ENCODE assay signal across 5 worm cellular contexts in the genomic region with DNA sequence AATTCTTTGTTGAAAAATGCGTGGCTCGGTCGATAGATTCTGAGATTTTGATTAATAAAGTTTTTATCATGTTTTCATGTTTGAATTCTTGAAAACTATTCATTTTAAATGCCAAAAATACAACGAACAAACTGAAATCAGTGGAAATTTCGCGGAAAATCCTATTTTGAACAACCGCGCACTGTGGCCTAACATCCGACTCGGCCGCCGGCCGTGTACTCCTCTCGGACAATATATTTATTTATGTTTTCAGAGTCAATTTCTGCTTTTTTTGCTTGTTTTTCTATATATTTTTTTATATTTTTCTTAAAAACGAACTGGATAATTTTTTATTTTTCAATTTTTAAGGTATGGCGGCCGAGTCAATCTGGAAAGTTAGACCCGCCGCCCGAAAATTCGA.
A peak's percentile ranks its signal among the peaks of the same experiment; 100 is the strongest.
TF ChIP-seq lines count a peak whose summit lies in the region.

A gene (plus strand): TSS at position 347 of the 400 bp plus-strand sequence.

TF ChIP-seq in whole organism, L1 larva, 84 proteins besides CTCF, POLR2A, EP300 and RAD21 (continues in another document):
- TF ChIP-seq ceh-8 (GFP tag; optimal IDR thresholded peaks at IDR 0.05; lab: Kevin White, UChicago) (peak; percentile 42), jun-1 (tag; optimal IDR thresholded peaks at IDR 0.05; lab: Kevin White, UChicago) (no peak), elt-2 (tag; optimal IDR thresholded peaks at IDR 0.05; lab: Kevin White, UChicago) (peak; percentile 92), ces-1 (GFP tag; optimal IDR thresholded peaks at IDR 0.05; lab: Kevin White, UChicago) (no peak), grh-1 (GFP tag; IDR thresholded peaks at IDR 0.05; lab: Robert Waterston, UW) (peak; percentile 79), sup-37 (GFP tag; optimal IDR thresholded peaks at IDR 0.05; lab: Kevin White, UChicago) (peak; percentile 61), irx-1 (tag; optimal IDR thresholded peaks at IDR 0.05; lab: Kevin White, UChicago) (peak; percentile 96), zag-1 (tag; optimal IDR thresholded peaks at IDR 0.05; lab: Kevin White, UChicago) (no peak), lin-13 (GFP tag; optimal IDR thresholded peaks at IDR 0.05; lab: Kevin White, UChicago) (peak; percentile 2), C34B4.2 (tag; optimal IDR thresholded peaks at IDR 0.05; lab: Kevin White, UChicago) (peak; percentile 37), nhr-84 (tag; optimal IDR thresholded peaks at IDR 0.05; lab: Kevin White, UChicago) (no peak), mab-9 (GFP tag; IDR thresholded peaks at IDR 0.05; lab: Robert Waterston, UW) (peak; percentile 76), xbp-1 (tag; optimal IDR thresholded peaks at IDR 0.05; lab: Kevin White, UChicago) (peak; percentile 78), hlh-17 (GFP tag; optimal IDR thresholded peaks at IDR 0.05; lab: Kevin White, UChicago; ENCODE audit: borderline replicate concordance) (no peak), vab-15 (tag; optimal IDR thresholded peaks at IDR 0.05; lab: Kevin White, UChicago) (no peak), nhr-76 (tag; optimal IDR thresholded peaks at IDR 0.05; lab: Kevin White, UChicago) (no peak), isw-1 (GFP tag; IDR thresholded peaks at IDR 0.05; lab: Robert Waterston, UW) (peak; percentile 72)

TF ChIP-seq in whole organism, L3 larva, 47 proteins besides CTCF, POLR2A, EP300 and RAD21 (continues in another document):
- peak; percentile 17 for TF ChIP-seq hmg-11 (tag; optimal IDR thresholded peaks at IDR 0.05; lab: Kevin White, UChicago)
- TF ChIP-seq elt-2 (tag; optimal IDR thresholded peaks at IDR 0.05; lab: Kevin White, UChicago) = peak; percentile 45
- peak; percentile 45 for TF ChIP-seq nhr-23 (tag; optimal IDR thresholded peaks at IDR 0.05; lab: Kevin White, UChicago)
- peak; percentile 59 for TF ChIP-seq lsy-12 (tag; optimal IDR thresholded peaks at IDR 0.05; lab: Kevin White, UChicago)
- TF ChIP-seq nhr-43 (tag; optimal IDR thresholded peaks at IDR 0.05; lab: Kevin White, UChicago; ENCODE audit: poor library complexity, severe bottlenecking) = peak; percentile 87
- TF ChIP-seq pqm-1 (tag; optimal IDR thresholded peaks at IDR 0.05; lab: Kevin White, UChicago) = no peak
- no peak for TF ChIP-seq skn-1 (tag; optimal IDR thresholded peaks at IDR 0.05; lab: Kevin White, UChicago)
- no peak for TF ChIP-seq eor-1 (tag; optimal IDR thresholded peaks at IDR 0.05; lab: Kevin White, UChicago)
- TF ChIP-seq zag-1 (tag; optimal IDR thresholded peaks at IDR 0.05; lab: Kevin White, UChicago) = no peak
- TF ChIP-seq jun-1 (tag; optimal IDR thresholded peaks at IDR 0.05; lab: Kevin White, UChicago) = no peak
- no peak for TF ChIP-seq ZK546.5 (tag; optimal IDR thresholded peaks at IDR 0.05; lab: Kevin White, UChicago)
- no peak for TF ChIP-seq elt-1 (tag; optimal IDR thresholded peaks at IDR 0.05; lab: Kevin White, UChicago)
- no peak for TF ChIP-seq unc-62 (GFP tag; optimal IDR thresholded peaks at IDR 0.05; lab: Kevin White, UChicago)
- no peak for TF ChIP-seq nhr-237 (tag; optimal IDR thresholded peaks at IDR 0.05; lab: Kevin White, UChicago)
- TF ChIP-seq nfya-1 (tag; optimal IDR thresholded peaks at IDR 0.05; lab: Kevin White, UChicago; ENCODE audit: insufficient read depth) = peak; percentile 61
- TF ChIP-seq ceh-82 (tag; optimal IDR thresholded peaks at IDR 0.05; lab: Kevin White, UChicago) = no peak
- TF ChIP-seq ztf-4 (tag; optimal IDR thresholded peaks at IDR 0.05; lab: Kevin White, UChicago) = no peak
- no peak for TF ChIP-seq mdl-1 (tag; optimal IDR thresholded peaks at IDR 0.05; lab: Kevin White, UChicago)

TF ChIP-seq in whole organism, early embryonic, 17 proteins besides CTCF, POLR2A, EP300 and RAD21:
- TF ChIP-seq scrt-1 (GFP tag; IDR thresholded peaks at IDR 0.05; lab: Robert Waterston, UW) (no peak), hmg-4 (GFP tag; optimal IDR thresholded peaks at IDR 0.05; lab: Kevin White, UChicago) (peak; percentile 59), sea-1 (GFP tag; conservative IDR thresholded peaks at IDR 0.05; lab: Robert Waterston, UW) (no peak), pes-1 (GFP tag; IDR thresholded peaks at IDR 0.05; lab: Robert Waterston, UW) (no peak; the same call in 1 of the 2 replicates), tra-4 (tag; optimal IDR thresholded peaks at IDR 0.05; lab: Kevin White, UChicago) (no peak), B0310.2 (tag; optimal IDR thresholded peaks at IDR 0.05; lab: Kevin White, UChicago) (no peak), flt-1 (GFP tag; IDR thresholded peaks at IDR 0.05; lab: Robert Waterston, UW) (no peak), ets-7 (tag; optimal IDR thresholded peaks at IDR 0.05; lab: Kevin White, UChicago) (no peak), aly-1 (tag; optimal IDR thresholded peaks at IDR 0.05; lab: Kevin White, UChicago) (no peak), F13C5.2 (tag; optimal IDR thresholded peaks at IDR 0.05; lab: Kevin White, UChicago) (peak; percentile 24), tbx-37 (GFP tag; conservative IDR thresholded peaks at IDR 0.05; lab: Robert Waterston, UW) (peak; percentile 78), hnd-1 (tag; optimal IDR thresholded peaks at IDR 0.05; lab: Kevin White, UChicago) (no peak), tbx-11 (GFP tag; IDR thresholded peaks at IDR 0.05; lab: Robert Waterston, UW) (no peak), ceh-13 (GFP tag; optimal IDR thresholded peaks at IDR 0.05; lab: Kevin White, UChicago) (no peak), ceh-36 (tag; optimal IDR thresholded peaks at IDR 0.05; lab: Kevin White, UChicago) (no peak)

TF ChIP-seq in whole organism, midembryonic, 9 proteins besides CTCF, POLR2A, EP300 and RAD21:
- no peak for TF ChIP-seq ztf-29 (GFP tag; IDR thresholded peaks at IDR 0.05; lab: Robert Waterston, UW)
- TF ChIP-seq flt-1 (GFP tag; IDR thresholded peaks at IDR 0.05; lab: Robert Waterston, UW) = peak; percentile 82
- no peak for TF ChIP-seq med-1 (GFP tag; optimal IDR thresholded peaks at IDR 0.05; lab: Kevin White, UChicago; ENCODE audit: insufficient read depth)
- TF ChIP-seq cog-1 (tag; optimal IDR thresholded peaks at IDR 0.05; lab: Kevin White, UChicago) = peak; percentile 24
- TF ChIP-seq ztf-23 (GFP tag; IDR thresholded peaks at IDR 0.05; lab: Robert Waterston, UW) = peak; percentile 81

TF ChIP-seq in whole organism, young adult, 124 proteins besides CTCF, POLR2A, EP300 and RAD21 (continues in another document):
- peak; percentile 84 for TF ChIP-seq ZK185.1 (tag; optimal IDR thresholded peaks at IDR 0.05; lab: Kevin White, UChicago; ENCODE audit: poor library complexity, severe bottlenecking)
- TF ChIP-seq B0035.1 (tag; optimal IDR thresholded peaks at IDR 0.05; lab: Kevin White, UChicago) = no peak
- peak; percentile 52 for TF ChIP-seq hrde-1 (tag; optimal IDR thresholded peaks at IDR 0.05; lab: Kevin White, UChicago; ENCODE audit: borderline replicate concordance)
- TF ChIP-seq madf-6 (GFP tag; IDR thresholded peaks at IDR 0.05; lab: Robert Waterston, UW) = peak; percentile 68
- TF ChIP-seq him-1 (tag; optimal IDR thresholded peaks at IDR 0.05; lab: Kevin White, UChicago) = peak; percentile 1
- peak; percentile 55 for TF ChIP-seq F33H1.4 (GFP tag; IDR thresholded peaks at IDR 0.05; lab: Robert Waterston, UW)
- peak; percentile 6 for TF ChIP-seq tlf-1 (GFP tag; optimal IDR thresholded peaks at IDR 0.05; lab: Kevin White, UChicago)
- TF ChIP-seq attf-3 (GFP tag; conservative IDR thresholded peaks at IDR 0.05; lab: Robert Waterston, UW) = peak; percentile 78
- no peak for TF ChIP-seq F57C9.4 (tag; optimal IDR thresholded peaks at IDR 0.05; lab: Kevin White, UChicago)
- TF ChIP-seq hmg-1.2 (GFP tag; IDR thresholded peaks at IDR 0.05; lab: Robert Waterston, UW) = peak; percentile 27; the same call in 1 of the 2 replicates
- TF ChIP-seq snpc-1.1 (tag; optimal IDR thresholded peaks at IDR 0.05; lab: Kevin White, UChicago; ENCODE audit: insufficient read depth) = no peak
- TF ChIP-seq let-607 (tag; optimal IDR thresholded peaks at IDR 0.05; lab: Kevin White, UChicago) = peak in 1 of 2 experiments; percentile 34
- peak; percentile 70 for TF ChIP-seq mcd-1 (GFP tag; IDR thresholded peaks at IDR 0.05; lab: Robert Waterston, UW)
- no peak for TF ChIP-seq Y56A3A.18 (GFP tag; IDR thresholded peaks at IDR 0.05; lab: Robert Waterston, UW)
- TF ChIP-seq pbrm-1 (GFP tag; IDR thresholded peaks at IDR 0.05; lab: Robert Waterston, UW) = no peak
- 0 out of 2 replicates have a peak, but pooled peaks have one; percentile 18 for TF ChIP-seq ztf-25 (GFP tag; IDR thresholded peaks at IDR 0.05; lab: Robert Waterston, UW)
- TF ChIP-seq unc-130 (GFP tag; optimal IDR thresholded peaks at IDR 0.05; lab: Kevin White, UChicago) = peak; percentile 81
- peak; percentile 59; the same call in 1 of the 2 replicates for TF ChIP-seq ztf-28 (GFP tag; IDR thresholded peaks at IDR 0.05; lab: Robert Waterston, UW)
- no peak for TF ChIP-seq lin-40 (tag; optimal IDR thresholded peaks at IDR 0.05; lab: Kevin White, UChicago)
- TF ChIP-seq nfyb-1 (GFP tag; IDR thresholded peaks at IDR 0.05; lab: Robert Waterston, UW) = peak; percentile 53; the same call in 1 of the 2 replicates
- TF ChIP-seq lin-54 (GFP tag; optimal IDR thresholded peaks at IDR 0.05; lab: Kevin White, UChicago) = peak; percentile 82
- peak; percentile 24 for TF ChIP-seq madf-10 (tag; optimal IDR thresholded peaks at IDR 0.05; lab: Kevin White, UChicago)
- TF ChIP-seq aptf-2 (GFP tag; conservative IDR thresholded peaks at IDR 0.05; lab: Robert Waterston, UW) = 0 out of 2 replicates have a peak, but pooled peaks have one; percentile 57
- peak; percentile 49 to 82 for TF ChIP-seq rec-8 (tag; optimal IDR thresholded peaks at IDR 0.05; lab: Kevin White, UChicago)
- TF ChIP-seq ztf-6 (GFP tag; IDR thresholded peaks at IDR 0.05; lab: Robert Waterston, UW) = no peak
- TF ChIP-seq snpc-4 (GFP tag; optimal IDR thresholded peaks at IDR 0.05; lab: Kevin White, UChicago) = no peak
- peak in 1 of 4 experiments; percentile 25 for TF ChIP-seq snpc-4 (tag; optimal IDR thresholded peaks at IDR 0.05; lab: Kevin White, UChicago)
- no peak for TF ChIP-seq F49E8.2 (tag; optimal IDR thresholded peaks at IDR 0.05; lab: Kevin White, UChicago; ENCODE audit: insufficient read depth)
- TF ChIP-seq F23B12.7 (tag; optimal IDR thresholded peaks at IDR 0.05; lab: Kevin White, UChicago; ENCODE audit: insufficient read depth) = peak; percentile 2
- TF ChIP-seq mel-28 (tag; optimal IDR thresholded peaks at IDR 0.05; lab: Kevin White, UChicago; ENCODE audit: borderline replicate concordance) = no peak
- TF ChIP-seq D2030.7 (GFP tag; IDR thresholded peaks at IDR 0.05; lab: Robert Waterston, UW) = peak; percentile 41; the same call in 1 of the 2 replicates
- no peak for TF ChIP-seq C17E4.6 (GFP tag; IDR thresholded peaks at IDR 0.05; lab: Robert Waterston, UW)
- TF ChIP-seq K12H6.12 (tag; optimal IDR thresholded peaks at IDR 0.05; lab: Kevin White, UChicago) = peak; percentile 9
- peak; percentile 5 for TF ChIP-seq attf-5 (GFP tag; optimal IDR thresholded peaks at IDR 0.05; lab: Kevin White, UChicago)
- peak; percentile 59 for TF ChIP-seq efl-1 (GFP tag; optimal IDR thresholded peaks at IDR 0.05; lab: Kevin White, UChicago)
- TF ChIP-seq Y79H2A.3 (GFP tag; conservative IDR thresholded peaks at IDR 0.05; lab: Robert Waterston, UW) = no peak
